Worm (Caenorhabditis elegans): ENCODE data around the gene ncx-7.
"Not testable (repeated sequence)": the region's sequence is repeated elsewhere in the genome, so short reads cannot be mapped to it uniquely, and the experiment has no call there.

The ncx-7 gene

ce11 chrIII:9690044-9690443, 30.0 kb downstream of the ncx-7 start, which contains the start of gene best-5:
best-5 (minus strand) TSS chrIII:9690253.
- no peak for TF ChIP-seq xnd-1 (tag; optimal IDR thresholded peaks at IDR 0.05)
- peak; percentile 8 for TF ChIP-seq nhr-80 (tag; optimal IDR thresholded peaks at IDR 0.05)

- no peak for TF ChIP-seq aptf-2 (GFP tag; conservative IDR thresholded peaks at IDR 0.05)
- TF ChIP-seq F37B4.10 (GFP tag; IDR thresholded peaks at IDR 0.05) = no peak
- TF ChIP-seq ccch-3 (GFP tag; optimal IDR thresholded peaks at IDR 0.05) = no peak
- TF ChIP-seq K12H6.12 (tag; optimal IDR thresholded peaks at IDR 0.05) = no peak
- TF ChIP-seq ceh-40 (GFP tag; IDR thresholded peaks at IDR 0.05) = no peak
- TF ChIP-seq nfya-1 (tag; optimal IDR thresholded peaks at IDR 0.05; ENCODE audit: borderline replicate concordance, insufficient read depth) = no peak
- no peak for TF ChIP-seq atf-7 (tag; optimal IDR thresholded peaks at IDR 0.05)
- no peak for TF ChIP-seq Y95B8A.8 (GFP tag; IDR thresholded peaks at IDR 0.05)
- no peak for TF ChIP-seq rpc-1 (optimal IDR thresholded peaks at IDR 0.05)
- TF ChIP-seq rpc-1 (tag; optimal IDR thresholded peaks at IDR 0.05) = no peak
- no peak for TF ChIP-seq hlh-26 (GFP tag; conservative IDR thresholded peaks at IDR 0.05)
- TF ChIP-seq nhr-120 (GFP tag; IDR thresholded peaks at IDR 0.05) = no peak
- no peak for TF ChIP-seq T07F8.4 (tag; optimal IDR thresholded peaks at IDR 0.05)
- no peak for TF ChIP-seq hlh-12 (tag; optimal IDR thresholded peaks at IDR 0.05)
- TF ChIP-seq snpc-3.4 (tag; optimal IDR thresholded peaks at IDR 0.05) = no peak
- no peak for TF ChIP-seq sptf-2 (GFP tag; optimal IDR thresholded peaks at IDR 0.05)
- TF ChIP-seq snpc-1.3 (tag; optimal IDR thresholded peaks at IDR 0.05; ENCODE audit: insufficient read depth) = no peak
Measured at ce11 chrIII:9689377-9689776, 30.7 kb downstream of the ncx-7 start.

- TF ChIP-seq pbrm-1 (GFP tag; IDR thresholded peaks at IDR 0.05) (no peak), fkh-3 (tag; optimal IDR thresholded peaks at IDR 0.05) (no peak), K12H6.12 (tag; optimal IDR thresholded peaks at IDR 0.05) (no peak), Y79H2A.3 (GFP tag; conservative IDR thresholded peaks at IDR 0.05) (no peak), snpc-1.3 (tag; optimal IDR thresholded peaks at IDR 0.05; ENCODE audit: insufficient read depth) (no peak), sdz-38 (tag; optimal IDR thresholded peaks at IDR 0.05) (no peak), F49E8.2 (tag; optimal IDR thresholded peaks at IDR 0.05; ENCODE audit: insufficient read depth) (no peak), pha-4 (tag; optimal IDR thresholded peaks at IDR 0.05) (no peak), let-526 (GFP tag; IDR thresholded peaks at IDR 0.05) (no peak), tbx-9 (tag; optimal IDR thresholded peaks at IDR 0.05; ENCODE audit: borderline replicate concordance) (no peak), snpc-1.1 (tag; optimal IDR thresholded peaks at IDR 0.05; ENCODE audit: insufficient read depth) (no peak), hlh-26 (GFP tag; conservative IDR thresholded peaks at IDR 0.05) (no peak), Y56A3A.18 (GFP tag; IDR thresholded peaks at IDR 0.05) (no peak), B0035.1 (tag; optimal IDR thresholded peaks at IDR 0.05) (no peak), nhr-120 (GFP tag; IDR thresholded peaks at IDR 0.05) (no peak), efl-1 (GFP tag; optimal IDR thresholded peaks at IDR 0.05) (no peak), B0261.1 (tag; optimal IDR thresholded peaks at IDR 0.05) (no peak), T26A5.8 (tag; optimal IDR thresholded peaks at IDR 0.05) (no peak)
Measured at ce11 chrIII:9685959-9686358, 34.1 kb downstream of the ncx-7 start, which contains the start of gene C07A9.10. C07A9.10 (minus strand) TSS chrIII:9686059.

ce11 chrIII:9682729-9683128, 37.4 kb downstream of the ncx-7 start, which contains the start of gene C07A9.5:
C07A9.5 (minus strand) TSS chrIII:9682829.
- not testable (repeated sequence) for TF ChIP-seq nfya-1 (tag; optimal IDR thresholded peaks at IDR 0.05; ENCODE audit: borderline replicate concordance, insufficient read depth); F22D6.2 (tag; optimal IDR thresholded peaks at IDR 0.05); unc-62 (GFP tag; optimal IDR thresholded peaks at IDR 0.05)

Measured in whole organism, young adult.